Fruit fly (Drosophila melanogaster): ENCODE measurements around the gene CG34447.
A peak's percentile ranks its signal among the peaks of the same experiment; 100 is the strongest.

The CG34447 gene

dm6 chr2L:2375655-2376417, 44.0 kb downstream of the CG34447 start, which contains the start of gene Atxn7 (continued):
- TF ChIP-seq CHES-1-like (GFP tag; optimal IDR thresholded peaks at IDR 0.05) (peak; percentile 52), ftz-f1 (GFP tag; optimal IDR thresholded peaks at IDR 0.05) (no peak), mam (GFP tag; optimal IDR thresholded peaks at IDR 0.05) (peak; percentile 15), ab (GFP tag; optimal IDR thresholded peaks at IDR 0.05) (no peak), CG14441 (GFP tag; IDR thresholded peaks at IDR 0.05) (peak; percentile 63), Ssrp (tag; optimal IDR thresholded peaks at IDR 0.05) (peak; percentile 46), CG10979 (tag; optimal IDR thresholded peaks at IDR 0.05) (peak; percentile 45), CG2678 (tag; optimal IDR thresholded peaks at IDR 0.05) (peak; percentile 40), nau (GFP tag; optimal IDR thresholded peaks at IDR 0.05) (peak; percentile 48), inv (GFP tag; IDR thresholded peaks at IDR 0.05; ENCODE audit: partially characterized antibody) (peak; percentile 93), CG10543 (GFP tag; optimal IDR thresholded peaks at IDR 0.05) (peak; percentile 61), pum (GFP tag; optimal IDR thresholded peaks at IDR 0.05) (no peak), Dad (GFP tag; optimal IDR thresholded peaks at IDR 0.05) (peak; percentile 36), Ada2b (GFP tag; IDR thresholded peaks at IDR 0.05) (peak; percentile 42; the same call in 1 of the 2 replicates), CG12391 (tag; optimal IDR thresholded peaks at IDR 0.05) (peak; percentile 76), sqz (GFP tag; optimal IDR thresholded peaks at IDR 0.05) (peak; percentile 62), Sin3A (optimal IDR thresholded peaks at IDR 0.05) (peak; percentile 34), CG1602 (GFP tag; optimal IDR thresholded peaks at IDR 0.05) (peak; percentile 20), CG6854 (GFP tag; optimal IDR thresholded peaks at IDR 0.05) (peak; percentile 16), CG9609 (GFP tag; optimal IDR thresholded peaks at IDR 0.05) (peak; percentile 42), bsh (GFP tag; optimal IDR thresholded peaks at IDR 0.05) (peak; percentile 1 to 74), CG11723 (GFP tag; optimal IDR thresholded peaks at IDR 0.05) (peak; percentile 44), Ets97D (GFP tag; optimal IDR thresholded peaks at IDR 0.05) (peak; percentile 99), jumu (GFP tag; optimal IDR thresholded peaks at IDR 0.05) (no peak), kah (GFP tag; optimal IDR thresholded peaks at IDR 0.05) (peak; percentile 90), CG18619 (GFP tag; optimal IDR thresholded peaks at IDR 0.05) (peak; percentile 84), lola (GFP tag; optimal IDR thresholded peaks at IDR 0.05) (no peak), CG4707 (GFP tag; optimal IDR thresholded peaks at IDR 0.05) (peak; percentile 75), Opbp (GFP tag; IDR thresholded peaks at IDR 0.05; ENCODE audit: partially characterized antibody) (peak; percentile 99), Oaz (GFP tag; IDR thresholded peaks at IDR 0.05) (peak; percentile 41), TFAM (GFP tag; optimal IDR thresholded peaks at IDR 0.05) (no peak), Bdp1 (GFP tag; optimal IDR thresholded peaks at IDR 0.05) (peak; percentile 4), dati (GFP tag; IDR thresholded peaks at IDR 0.05) (no peak), cas (GFP tag; IDR thresholded peaks at IDR 0.05) (no peak), D19B (GFP tag; optimal IDR thresholded peaks at IDR 0.05) (no peak), CG15479 (GFP tag; optimal IDR thresholded peaks at IDR 0.05) (no peak), chinmo (GFP tag; IDR thresholded peaks at IDR 0.05; ENCODE audit: partially characterized antibody) (peak; percentile 99), NfI (GFP tag; optimal IDR thresholded peaks at IDR 0.05) (peak; percentile 89), Bteb2 (GFP tag; optimal IDR thresholded peaks at IDR 0.05) (peak; percentile 42), HLH54F (GFP tag; optimal IDR thresholded peaks at IDR 0.05) (peak; percentile 31), CG7745 (tag; optimal IDR thresholded peaks at IDR 0.05) (peak; percentile 99), Poxn (GFP tag; IDR thresholded peaks at IDR 0.05) (no peak), CG32772 (GFP tag; IDR thresholded peaks at IDR 0.05) (peak; percentile 30; the same call in 1 of the 2 replicates), CG34376 (GFP tag; optimal IDR thresholded peaks at IDR 0.05) (peak; percentile 32), CG7556 (GFP tag; optimal IDR thresholded peaks at IDR 0.05) (peak; percentile 53), fd96Cb (tag; optimal IDR thresholded peaks at IDR 0.05) (no peak), CG3065 (GFP tag; optimal IDR thresholded peaks at IDR 0.05) (peak; percentile 40), Adf1 (GFP tag; IDR thresholded peaks at IDR 0.05) (peak; percentile 58), Lim3 (GFP tag; IDR thresholded peaks at IDR 0.05) (no peak)

Measured in whole organism, embryonic.